Worm (Caenorhabditis elegans): ENCODE data around the gene mom-2.

DNA sequence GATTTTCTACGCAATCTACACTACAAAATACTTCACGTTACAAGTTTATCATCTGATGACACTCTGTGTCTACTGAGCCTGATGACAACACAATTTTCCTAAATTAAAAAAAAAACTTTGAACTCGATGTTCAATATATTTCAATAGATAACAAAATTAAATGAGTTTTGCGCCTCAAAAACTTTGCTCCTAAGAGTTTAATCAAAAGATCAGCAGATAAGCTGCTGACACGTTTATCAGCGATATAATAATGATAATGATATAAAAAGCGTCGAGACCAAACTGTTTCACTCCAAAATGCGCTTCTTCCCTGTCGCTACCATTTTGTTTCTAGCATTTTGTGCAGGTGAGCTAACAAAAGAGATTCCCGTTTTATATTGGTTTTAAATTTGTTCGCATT is 48.1 kb upstream of the mom-2 start, which contains the start of gene clec-218:
- TF ChIP-seq tbx-9 (tag; optimal IDR thresholded peaks at IDR 0.05; ENCODE audit: borderline replicate concordance) (no peak), nfya-1 (tag; optimal IDR thresholded peaks at IDR 0.05; ENCODE audit: borderline replicate concordance, insufficient read depth) (no peak), ztf-6 (GFP tag; IDR thresholded peaks at IDR 0.05) (no peak)

All from whole organism, young adult.